Fruit fly (Drosophila melanogaster) whole organism, pupa: ENCODE results near the gene Nup205.

Experiments used
- CG13204 ChIP-seq: fragments of 200-800 bp; sonication (Bioruptor generic); optimal IDR thresholded peaks from 2 replicates; lab custom pipeline; 2018; ENCODE audit warnings: missing biosample characterization, mild to moderate bottlenecking, missing genetic modification characterization, moderate library complexity
- CG14655 ChIP-seq: fragments of 200-800 bp; sonication (Bioruptor generic); optimal IDR thresholded peaks from 3 replicates; lab custom pipeline; 2017; ENCODE audit warnings: mild to moderate bottlenecking, missing biosample characterization, missing genetic modification reagents, missing genetic modification characterization
- CG17806 ChIP-seq: fragments of 200-800 bp; sonication (Bioruptor generic); optimal IDR thresholded peaks from 2 replicates; lab custom pipeline; 2018; ENCODE audit warnings: missing biosample characterization, mild to moderate bottlenecking, missing genetic modification characterization, moderate library complexity
- CG34367 ChIP-seq: fragments of 200-800 bp; sonication (Bioruptor generic); optimal IDR thresholded peaks from 2 replicates; lab custom pipeline; 2018; ENCODE audit warnings: missing biosample characterization, mild to moderate bottlenecking, missing genetic modification characterization
- CG8301 ChIP-seq: fragments of 200-800 bp; sonication (Bioruptor generic); optimal IDR thresholded peaks from 2 replicates; lab custom pipeline; 2018; ENCODE audit warnings: missing biosample characterization, mild to moderate bottlenecking, missing genetic modification characterization
- CG9948 ChIP-seq: fragments of 200-800 bp; sonication (Bioruptor generic); optimal IDR thresholded peaks from 2 replicates; lab custom pipeline; 2018; ENCODE audit warnings: missing biosample characterization, mild to moderate bottlenecking, missing genetic modification characterization, moderate library complexity
- Ets98B ChIP-seq: fragments of 200-800 bp; sonication (Bioruptor generic); IDR thresholded peaks from 2 replicates; pipeline ENCODE4 v1.3.6; 2022; ENCODE audit warnings: missing biosample characterization, missing genetic modification characterization
- Pif1A ChIP-seq: fragments of 200-800 bp; sonication (Bioruptor generic); optimal IDR thresholded peaks from 3 replicates; lab custom pipeline; 2016; ENCODE audit warnings: missing biosample characterization, missing genetic modification characterization
- gl ChIP-seq: fragments of 200-800 bp; sonication (Bioruptor generic); optimal IDR thresholded peaks from 2 replicates; lab custom pipeline; 2018; ENCODE audit warnings: missing biosample characterization, mild to moderate bottlenecking, missing genetic modification characterization
- rn ChIP-seq: fragments of 200-800 bp; sonication (Bioruptor generic); IDR thresholded peaks from 2 replicates; pipeline ENCODE4 v1.3.6; 2022; ENCODE audit warnings: missing biosample characterization, missing genetic modification characterization

dm6 chrX:19840341-19840740 is 11.7 kb upstream of the Nup205 start:
- TF ChIP-seq CG14655 (GFP tag; lab: Kevin White, UChicago) (no peak), CG9948 (tag; lab: Kevin White, UChicago) (no peak), Pif1A (no peak), CG13204 (GFP tag; lab: Kevin White, UChicago) (no peak), CG17806 (tag; lab: Kevin White, UChicago) (no peak), Ets98B (GFP tag; lab: Robert Waterston, UW) (no peak), CG8301 (tag; lab: Kevin White, UChicago) (no peak), CG34367 (tag; lab: Kevin White, UChicago) (no peak), rn (GFP tag; lab: Robert Waterston, UW) (no peak), gl (tag; lab: Kevin White, UChicago) (no peak)
